1 fruit fly cellular context compared by ENCODE assay signal in the genomic region with DNA sequence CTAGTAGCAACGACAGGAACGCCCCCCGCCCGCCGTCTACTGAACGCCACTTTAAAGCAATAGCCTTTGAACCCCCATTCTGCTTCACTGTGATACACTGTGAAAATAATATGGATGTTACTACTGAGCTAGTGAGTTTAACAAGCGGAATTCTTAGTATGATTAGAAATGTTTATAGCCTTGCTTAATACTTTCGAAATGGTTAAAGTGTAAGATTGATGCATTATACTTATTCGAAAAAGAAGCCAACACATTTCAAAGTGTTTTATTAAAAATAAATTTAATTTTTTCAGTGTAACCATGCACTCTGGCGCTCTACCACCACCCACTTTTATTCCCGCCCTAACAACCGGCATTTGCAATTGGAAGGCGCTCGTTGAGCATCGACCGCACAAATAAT.
TF ChIP-seq lines count a peak whose summit lies in the region.

No protein-coding gene starts in this region.

TF ChIP-seq in whole organism, embryonic, 481 proteins besides CTCF, POLR2A, EP300 and RAD21 (continued from another document and continues in another):
- TF ChIP-seq CG12299 (tag; optimal IDR thresholded peaks at IDR 0.05; lab: Kevin White, UChicago): no peak
- TF ChIP-seq otp (GFP tag; IDR thresholded peaks at IDR 0.05; lab: Robert Waterston, UW): no peak
- peak; percentile 50 for TF ChIP-seq CG6689 (GFP tag; IDR thresholded peaks at IDR 0.05; lab: Robert Waterston, UW)
- no peak for TF ChIP-seq CG10543 (GFP tag; optimal IDR thresholded peaks at IDR 0.05; lab: Kevin White, UChicago)
- no peak for TF ChIP-seq CG10565 (GFP tag; optimal IDR thresholded peaks at IDR 0.05; lab: Kevin White, UChicago)
- TF ChIP-seq Abd-B (GFP tag; optimal IDR thresholded peaks at IDR 0.05; lab: Kevin White, UChicago): no peak
- no peak for TF ChIP-seq insv (GFP tag; optimal IDR thresholded peaks at IDR 0.05; lab: Kevin White, UChicago)
- no peak for TF ChIP-seq E2f1 (GFP tag; IDR thresholded peaks at IDR 0.05; lab: Robert Waterston, UW)
- 0 out of 2 replicates have a peak, but pooled peaks have one; percentile 6 for TF ChIP-seq Rfx (GFP tag; IDR thresholded peaks at IDR 0.05; lab: Robert Waterston, UW)
- peak; percentile 34 for TF ChIP-seq CG30403 (GFP tag; optimal IDR thresholded peaks at IDR 0.05; lab: Kevin White, UChicago)
- no peak for TF ChIP-seq CG4617 (GFP tag; optimal IDR thresholded peaks at IDR 0.05; lab: Kevin White, UChicago; ENCODE audit: borderline replicate concordance)
- no peak for TF ChIP-seq Scr (GFP tag; IDR thresholded peaks at IDR 0.05; lab: Robert Waterston, UW; ENCODE audit: partially characterized antibody)
- TF ChIP-seq CG10321 (GFP tag; IDR thresholded peaks at IDR 0.05; lab: Robert Waterston, UW): no peak
- peak; percentile 38; the same call in 1 of the 2 replicates for TF ChIP-seq onecut (GFP tag; IDR thresholded peaks at IDR 0.05; lab: Robert Waterston, UW)
- no peak for TF ChIP-seq CG9876 (GFP tag; optimal IDR thresholded peaks at IDR 0.05; lab: Kevin White, UChicago)
- TF ChIP-seq Lhr (GFP tag; optimal IDR thresholded peaks at IDR 0.05; lab: Kevin White, UChicago): no peak
- TF ChIP-seq cato (GFP tag; optimal IDR thresholded peaks at IDR 0.05; lab: Kevin White, UChicago; ENCODE audit: borderline replicate concordance): no peak
- peak; percentile 7; the same call in 1 of the 2 replicates for TF ChIP-seq Ada2b (GFP tag; IDR thresholded peaks at IDR 0.05; lab: Robert Waterston, UW)
- TF ChIP-seq nerfin-1 (tag; optimal IDR thresholded peaks at IDR 0.05; lab: Kevin White, UChicago): peak; percentile 32
- TF ChIP-seq ase (GFP tag; IDR thresholded peaks at IDR 0.05; lab: Robert Waterston, UW): no peak
- TF ChIP-seq usp (GFP tag; optimal IDR thresholded peaks at IDR 0.05; lab: Kevin White, UChicago): no peak
- no peak for TF ChIP-seq CG31224 (GFP tag; IDR thresholded peaks at IDR 0.05; lab: Robert Waterston, UW)
- TF ChIP-seq stc (GFP tag; IDR thresholded peaks at IDR 0.05; lab: Robert Waterston, UW): peak; percentile 41; the same call in 1 of the 2 replicates
- TF ChIP-seq CG8478 (optimal IDR thresholded peaks at IDR 0.05; lab: Kevin White, UChicago): no peak
- TF ChIP-seq Drgx (GFP tag; IDR thresholded peaks at IDR 0.05; lab: Robert Waterston, UW): no peak
- no peak for TF ChIP-seq CG2120 (GFP tag; optimal IDR thresholded peaks at IDR 0.05; lab: Kevin White, UChicago)
- no peak for TF ChIP-seq HLH4C (GFP tag; IDR thresholded peaks at IDR 0.05; lab: Robert Waterston, UW; ENCODE audit: partially characterized antibody)
- no peak for TF ChIP-seq CG31365 (tag; optimal IDR thresholded peaks at IDR 0.05; lab: Kevin White, UChicago)
- TF ChIP-seq so (GFP tag; IDR thresholded peaks at IDR 0.05; lab: Robert Waterston, UW): no peak
- TF ChIP-seq CG6272 (GFP tag; IDR thresholded peaks at IDR 0.05; lab: Robert Waterston, UW): no peak
- TF ChIP-seq CG7987 (GFP tag; optimal IDR thresholded peaks at IDR 0.05; lab: Kevin White, UChicago): no peak
- no peak for TF ChIP-seq CG1832 (GFP tag; optimal IDR thresholded peaks at IDR 0.05; lab: Kevin White, UChicago)
- peak; percentile 44; the same call in 1 of the 3 replicates for TF ChIP-seq dysf (GFP tag; IDR thresholded peaks at IDR 0.05; lab: Robert Waterston, UW)
- TF ChIP-seq CG10462 (GFP tag; optimal IDR thresholded peaks at IDR 0.05; lab: Kevin White, UChicago): no peak
- TF ChIP-seq CG10654 (GFP tag; optimal IDR thresholded peaks at IDR 0.05; lab: Kevin White, UChicago): peak; percentile 12
- TF ChIP-seq Med (GFP tag; lab: Kevin White, UChicago): peak; percentile 74
- no peak for TF ChIP-seq CG2199 (GFP tag; IDR thresholded peaks at IDR 0.05; lab: Robert Waterston, UW)
- TF ChIP-seq h (optimal IDR thresholded peaks at IDR 0.05; lab: Kevin White, UChicago): no peak
- TF ChIP-seq repo (GFP tag; optimal IDR thresholded peaks at IDR 0.05; lab: Kevin White, UChicago): no peak
- no peak for TF ChIP-seq HmgZ (tag; optimal IDR thresholded peaks at IDR 0.05; lab: Kevin White, UChicago)
- TF ChIP-seq ash1 (GFP tag; optimal IDR thresholded peaks at IDR 0.05; lab: Kevin White, UChicago): no peak
- TF ChIP-seq Eip74EF (GFP tag; optimal IDR thresholded peaks at IDR 0.05; lab: Kevin White, UChicago): no peak
- TF ChIP-seq PHDP (tag; optimal IDR thresholded peaks at IDR 0.05; lab: Kevin White, UChicago): peak; percentile 29
- no peak for TF ChIP-seq lbe (GFP tag; optimal IDR thresholded peaks at IDR 0.05; lab: Kevin White, UChicago)
- no peak for TF ChIP-seq exex (tag; optimal IDR thresholded peaks at IDR 0.05; lab: Kevin White, UChicago)
- no peak for TF ChIP-seq prd (optimal IDR thresholded peaks at IDR 0.05; lab: Kevin White, UChicago)
- TF ChIP-seq prd (GFP tag; IDR thresholded peaks at IDR 0.05; lab: Robert Waterston, UW): peak; percentile 44; the same call in 1 of the 3 replicates
- TF ChIP-seq Doc2 (GFP tag; IDR thresholded peaks at IDR 0.05; lab: Robert Waterston, UW): no peak
- TF ChIP-seq tx (GFP tag; optimal IDR thresholded peaks at IDR 0.05; lab: Kevin White, UChicago): no peak
- no peak for TF ChIP-seq CG10431 (GFP tag; optimal IDR thresholded peaks at IDR 0.05; lab: Kevin White, UChicago)
- TF ChIP-seq cwo (GFP tag; optimal IDR thresholded peaks at IDR 0.05; lab: Kevin White, UChicago): peak; percentile 10
- no peak for TF ChIP-seq oc (tag; optimal IDR thresholded peaks at IDR 0.05; lab: Kevin White, UChicago)
- no peak for TF ChIP-seq CG3281 (GFP tag; optimal IDR thresholded peaks at IDR 0.05; lab: Kevin White, UChicago)
- no peak for TF ChIP-seq bab2 (GFP tag; optimal IDR thresholded peaks at IDR 0.05; lab: Kevin White, UChicago)
- no peak for TF ChIP-seq CG1647 (GFP tag; optimal IDR thresholded peaks at IDR 0.05; lab: Kevin White, UChicago)
- TF ChIP-seq br (optimal IDR thresholded peaks at IDR 0.05; lab: Kevin White, UChicago): no peak
- peak in 1 of 2 experiments; percentile 4 for TF ChIP-seq Hr78 (GFP tag; optimal IDR thresholded peaks at IDR 0.05; lab: Kevin White, UChicago)
- TF ChIP-seq Taf1 (GFP tag; IDR thresholded peaks at IDR 0.05; lab: Robert Waterston, UW): no peak
- TF ChIP-seq CG7839 (tag; optimal IDR thresholded peaks at IDR 0.05; lab: Kevin White, UChicago): peak; percentile 55
- TF ChIP-seq amos (GFP tag; IDR thresholded peaks at IDR 0.05; lab: Robert Waterston, UW; ENCODE audit: partially characterized antibody): no peak
- TF ChIP-seq CG15011 (GFP tag; optimal IDR thresholded peaks at IDR 0.05; lab: Kevin White, UChicago): no peak
- no peak for TF ChIP-seq Sin3A (optimal IDR thresholded peaks at IDR 0.05; lab: Kevin White, UChicago)
- no peak for TF ChIP-seq CG9797 (GFP tag; optimal IDR thresholded peaks at IDR 0.05; lab: Kevin White, UChicago)
- TF ChIP-seq gem (tag; optimal IDR thresholded peaks at IDR 0.05; lab: Kevin White, UChicago): peak; percentile 70
- TF ChIP-seq CG18476 (GFP tag; optimal IDR thresholded peaks at IDR 0.05; lab: Kevin White, UChicago): no peak
- no peak for TF ChIP-seq Max (GFP tag; optimal IDR thresholded peaks at IDR 0.05; lab: Kevin White, UChicago)
- no peak for TF ChIP-seq Mad (GFP tag; optimal IDR thresholded peaks at IDR 0.05; lab: Kevin White, UChicago)
- no peak for TF ChIP-seq Antp (GFP tag; optimal IDR thresholded peaks at IDR 0.05; lab: Kevin White, UChicago)
- TF ChIP-seq CG12769 (tag; optimal IDR thresholded peaks at IDR 0.05; lab: Kevin White, UChicago): no peak
- TF ChIP-seq Bteb2 (GFP tag; optimal IDR thresholded peaks at IDR 0.05; lab: Kevin White, UChicago): no peak
- TF ChIP-seq vvl (GFP tag; IDR thresholded peaks at IDR 0.05; lab: Robert Waterston, UW): peak; percentile 55
- TF ChIP-seq crc (GFP tag; optimal IDR thresholded peaks at IDR 0.05; lab: Kevin White, UChicago): no peak
- TF ChIP-seq CG6654 (GFP tag; optimal IDR thresholded peaks at IDR 0.05; lab: Kevin White, UChicago): no peak
- no peak for TF ChIP-seq emc (GFP tag; optimal IDR thresholded peaks at IDR 0.05; lab: Kevin White, UChicago)
- peak; percentile 39 for TF ChIP-seq CG17359 (tag; optimal IDR thresholded peaks at IDR 0.05; lab: Kevin White, UChicago)
- no peak for TF ChIP-seq CG15479 (GFP tag; optimal IDR thresholded peaks at IDR 0.05; lab: Kevin White, UChicago)
- TF ChIP-seq CG13287 (GFP tag; IDR thresholded peaks at IDR 0.05; lab: Robert Waterston, UW; ENCODE audit: partially characterized antibody): no peak
- TF ChIP-seq CG7745 (tag; optimal IDR thresholded peaks at IDR 0.05; lab: Kevin White, UChicago): no peak
- TF ChIP-seq Chrac-16 (GFP tag; optimal IDR thresholded peaks at IDR 0.05; lab: Kevin White, UChicago): peak; percentile 31
- no peak for TF ChIP-seq CG13296 (GFP tag; optimal IDR thresholded peaks at IDR 0.05; lab: Kevin White, UChicago)
- no peak for TF ChIP-seq Sry-β (GFP tag; optimal IDR thresholded peaks at IDR 0.05; lab: Kevin White, UChicago)
- TF ChIP-seq CG14860 (GFP tag; IDR thresholded peaks at IDR 0.05; lab: Robert Waterston, UW; ENCODE audit: partially characterized antibody): no peak
- no peak for TF ChIP-seq Pdp1 (GFP tag; optimal IDR thresholded peaks at IDR 0.05; lab: Kevin White, UChicago)
- TF ChIP-seq CG1529 (GFP tag; optimal IDR thresholded peaks at IDR 0.05; lab: Kevin White, UChicago): peak; percentile 28
- no peak for TF ChIP-seq wek (GFP tag; optimal IDR thresholded peaks at IDR 0.05; lab: Kevin White, UChicago)
- no peak for TF ChIP-seq Fer3 (tag; optimal IDR thresholded peaks at IDR 0.05; lab: Kevin White, UChicago)
- no peak for TF ChIP-seq z (GFP tag; IDR thresholded peaks at IDR 0.05; lab: Robert Waterston, UW)
- no peak for TF ChIP-seq bowl (GFP tag; IDR thresholded peaks at IDR 0.05; lab: Robert Waterston, UW)
- TF ChIP-seq gfzf (GFP tag; optimal IDR thresholded peaks at IDR 0.05; lab: Kevin White, UChicago): no peak
- TF ChIP-seq CG9727 (GFP tag; optimal IDR thresholded peaks at IDR 0.05; lab: Kevin White, UChicago): peak; percentile 34
- no peak for TF ChIP-seq Usf (GFP tag; optimal IDR thresholded peaks at IDR 0.05; lab: Kevin White, UChicago)
- no peak for TF ChIP-seq abd-A (tag; optimal IDR thresholded peaks at IDR 0.05; lab: Kevin White, UChicago)
- no peak for TF ChIP-seq CG3995 (GFP tag; optimal IDR thresholded peaks at IDR 0.05; lab: Kevin White, UChicago)
- TF ChIP-seq zfh2 (GFP tag; optimal IDR thresholded peaks at IDR 0.05; lab: Kevin White, UChicago): no peak
- TF ChIP-seq cad (GFP tag; optimal IDR thresholded peaks at IDR 0.05; lab: Kevin White, UChicago): no peak
- TF ChIP-seq CG7556 (GFP tag; optimal IDR thresholded peaks at IDR 0.05; lab: Kevin White, UChicago): peak; percentile 42
- TF ChIP-seq CG8944 (GFP tag; optimal IDR thresholded peaks at IDR 0.05; lab: Kevin White, UChicago): no peak
- TF ChIP-seq Trl (optimal IDR thresholded peaks at IDR 0.05; lab: Kevin White, UChicago): no peak
- no peak for TF ChIP-seq Trl (GFP tag; optimal IDR thresholded peaks at IDR 0.05; lab: Kevin White, UChicago)
- no peak for TF ChIP-seq hkb (optimal IDR thresholded peaks at IDR 0.05; lab: Kevin White, UChicago)
- TF ChIP-seq hkb (GFP tag; IDR thresholded peaks at IDR 0.05; lab: Robert Waterston, UW): peak; percentile 21; the same call in 1 of the 2 replicates
- TF ChIP-seq bcd (GFP tag; optimal IDR thresholded peaks at IDR 0.05; lab: Kevin White, UChicago): peak; percentile 32
- no peak for TF ChIP-seq CG2202 (tag; optimal IDR thresholded peaks at IDR 0.05; lab: Kevin White, UChicago)
- TF ChIP-seq fd64A (GFP tag; optimal IDR thresholded peaks at IDR 0.05; lab: Kevin White, UChicago): no peak
- TF ChIP-seq CG14710 (tag; optimal IDR thresholded peaks at IDR 0.05; lab: Kevin White, UChicago): peak; percentile 42
- no peak for TF ChIP-seq ERR (GFP tag; optimal IDR thresholded peaks at IDR 0.05; lab: Kevin White, UChicago)
- no peak for TF ChIP-seq CG11456 (GFP tag; IDR thresholded peaks at IDR 0.05; lab: Robert Waterston, UW)
- no peak for TF ChIP-seq CG4854 (GFP tag; optimal IDR thresholded peaks at IDR 0.05; lab: Kevin White, UChicago)
- no peak for TF ChIP-seq p53 (GFP tag; optimal IDR thresholded peaks at IDR 0.05; lab: Kevin White, UChicago)
- TF ChIP-seq CG4707 (GFP tag; optimal IDR thresholded peaks at IDR 0.05; lab: Kevin White, UChicago): peak; percentile 10
- TF ChIP-seq CG2678 (tag; optimal IDR thresholded peaks at IDR 0.05; lab: Kevin White, UChicago): peak; percentile 60
- TF ChIP-seq CG18619 (GFP tag; optimal IDR thresholded peaks at IDR 0.05; lab: Kevin White, UChicago): no peak
- no peak for TF ChIP-seq hth (optimal IDR thresholded peaks at IDR 0.05; lab: Kevin White, UChicago)
- TF ChIP-seq CG12744 (GFP tag; optimal IDR thresholded peaks at IDR 0.05; lab: Kevin White, UChicago): no peak
- TF ChIP-seq CG12155 (GFP tag; optimal IDR thresholded peaks at IDR 0.05; lab: Kevin White, UChicago): no peak
- no peak for TF ChIP-seq gt (GFP tag; IDR thresholded peaks at IDR 0.05; lab: Robert Waterston, UW)
- TF ChIP-seq CG8388 (GFP tag; optimal IDR thresholded peaks at IDR 0.05; lab: Kevin White, UChicago): peak; percentile 32
- no peak for TF ChIP-seq Rx (GFP tag; IDR thresholded peaks at IDR 0.05; lab: Robert Waterston, UW)
- peak; percentile 69 for TF ChIP-seq Xrp1 (GFP tag; IDR thresholded peaks at IDR 0.05; lab: Robert Waterston, UW)
- no peak for TF ChIP-seq HLH54F (GFP tag; optimal IDR thresholded peaks at IDR 0.05; lab: Kevin White, UChicago)
- no peak for TF ChIP-seq CG42726 (GFP tag; IDR thresholded peaks at IDR 0.05; lab: Robert Waterston, UW; ENCODE audit: partially characterized antibody)
- TF ChIP-seq CG2116 (GFP tag; optimal IDR thresholded peaks at IDR 0.05; lab: Kevin White, UChicago): no peak
- no peak for TF ChIP-seq run (tag; optimal IDR thresholded peaks at IDR 0.05; lab: Kevin White, UChicago)
- TF ChIP-seq tap (tag; optimal IDR thresholded peaks at IDR 0.05; lab: Kevin White, UChicago): peak; percentile 7
- TF ChIP-seq CG17328 (GFP tag; IDR thresholded peaks at IDR 0.05; lab: Robert Waterston, UW): peak; percentile 53; the same call in 1 of the 2 replicates
- TF ChIP-seq HHEX (GFP tag; optimal IDR thresholded peaks at IDR 0.05; lab: Kevin White, UChicago): no peak
- no peak for TF ChIP-seq CG11560 (tag; IDR thresholded peaks at IDR 0.05; lab: Robert Waterston, UW)
- TF ChIP-seq lab (GFP tag; optimal IDR thresholded peaks at IDR 0.05; lab: Kevin White, UChicago): peak; percentile 11
- TF ChIP-seq CG11723 (GFP tag; optimal IDR thresholded peaks at IDR 0.05; lab: Kevin White, UChicago): no peak
- peak; percentile 48 for TF ChIP-seq CG13424 (tag; optimal IDR thresholded peaks at IDR 0.05; lab: Kevin White, UChicago)
- TF ChIP-seq MTF-1 (GFP tag; optimal IDR thresholded peaks at IDR 0.05; lab: Kevin White, UChicago; ENCODE audit: borderline replicate concordance): no peak
- peak; percentile 54 for TF ChIP-seq fd96Cb (tag; optimal IDR thresholded peaks at IDR 0.05; lab: Kevin White, UChicago)
